Worm (Caenorhabditis elegans): ENCODE data around the gene C54F6.17.

DNA sequence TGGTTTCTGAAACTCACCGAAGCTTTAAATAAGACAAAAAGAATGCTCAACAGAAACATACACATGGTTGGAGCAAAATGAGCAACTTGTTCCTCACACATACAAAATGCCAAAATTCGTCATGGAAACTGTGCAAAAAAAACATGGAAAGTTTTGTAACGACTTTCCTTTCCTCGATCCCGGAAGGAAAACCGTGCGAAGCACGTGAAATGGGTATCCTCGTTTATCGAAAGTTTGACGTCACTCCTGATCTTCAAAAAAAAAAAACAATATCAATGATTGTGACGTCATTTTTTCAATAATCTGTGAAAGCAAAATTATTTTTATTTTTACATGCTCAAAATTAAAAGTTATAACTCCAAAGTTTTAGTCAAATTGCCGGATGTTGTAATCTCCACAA is 43.0 kb downstream of the C54F6.17 start, which contains the start of gene clec-212:
- TF ChIP-seq Y48G9A.11 (GFP tag; IDR thresholded peaks at IDR 0.05) (no peak), snpc-4 (tag; optimal IDR thresholded peaks at IDR 0.05) (no peak), nhr-11 (tag; optimal IDR thresholded peaks at IDR 0.05) (no peak), nhr-76 (tag; optimal IDR thresholded peaks at IDR 0.05) (no peak), skn-1 (tag; optimal IDR thresholded peaks at IDR 0.05) (no peak), sdz-12 (GFP tag; optimal IDR thresholded peaks at IDR 0.05) (no peak), dpl-1 (GFP tag; optimal IDR thresholded peaks at IDR 0.05) (no peak), pha-4 (GFP tag; IDR thresholded peaks at IDR 0.05) (no peak), pha-4 (tag; optimal IDR thresholded peaks at IDR 0.05) (no peak), mdl-1 (tag; optimal IDR thresholded peaks at IDR 0.05) (no peak), spr-1 (tag; optimal IDR thresholded peaks at IDR 0.05) (no peak), ama-1 (optimal IDR thresholded peaks at IDR 0.05) (no peak), jun-1 (tag; optimal IDR thresholded peaks at IDR 0.05) (no peak)

Data from whole organism, L4 larva.